Worm (Caenorhabditis elegans): ENCODE measurements around the gene ccdc-47.

Gene ccdc-47

ce11 chrIII:3931423-3931822 lies 14.7 kb downstream of the ccdc-47 start, which contains the start of gene F37A8.2:
TSS of gene F37A8.2 (minus strand) at chrIII:3931523.
- no peak for TF ChIP-seq unc-62 (GFP tag; optimal IDR thresholded peaks at IDR 0.05)

- TF ChIP-seq unc-62 (GFP tag; optimal IDR thresholded peaks at IDR 0.05), result no peak
Measured at ce11 chrIII:3935808-3936207, 19.0 kb downstream of the ccdc-47 start, which contains the start of gene npl-10. TSS of gene npl-10 (minus strand) at chrIII:3935908.

ce11 chrIII:3952058-3952457 lies 35.3 kb downstream of the ccdc-47 start:
- TF ChIP-seq unc-62 (GFP tag; optimal IDR thresholded peaks at IDR 0.05), result no peak

- no peak for TF ChIP-seq unc-62 (GFP tag; optimal IDR thresholded peaks at IDR 0.05)
Measured at ce11 chrIII:3953235-3953634, 36.5 kb downstream of the ccdc-47 start.

ce11 chrIII:3954220-3954619 lies 37.5 kb downstream of the ccdc-47 start:
- no peak for TF ChIP-seq unc-62 (GFP tag; optimal IDR thresholded peaks at IDR 0.05)

- TF ChIP-seq unc-62 (GFP tag; optimal IDR thresholded peaks at IDR 0.05), result no peak
Measured at ce11 chrIII:3954828-3955227, 38.1 kb downstream of the ccdc-47 start.

- TF ChIP-seq unc-62 (GFP tag; optimal IDR thresholded peaks at IDR 0.05), result no peak
Measured at ce11 chrIII:3955674-3956073, 38.9 kb downstream of the ccdc-47 start.

ce11 chrIII:3956293-3956692 lies 39.5 kb downstream of the ccdc-47 start, which contains the start of gene F37A8.5:
TSS of gene F37A8.5 (plus strand) at chrIII:3956624.
- no peak for TF ChIP-seq unc-62 (GFP tag; optimal IDR thresholded peaks at IDR 0.05)

ce11 chrIII:3957119-3957739 lies 40.5 kb downstream of the ccdc-47 start:
- no peak for TF ChIP-seq unc-62 (GFP tag; optimal IDR thresholded peaks at IDR 0.05)

ce11 chrIII:3957850-3958249 lies 41.1 kb downstream of the ccdc-47 start:
- no peak for TF ChIP-seq unc-62 (GFP tag; optimal IDR thresholded peaks at IDR 0.05)

- no peak for TF ChIP-seq unc-62 (GFP tag; optimal IDR thresholded peaks at IDR 0.05)
Measured at ce11 chrIII:3959206-3959605, 42.4 kb downstream of the ccdc-47 start.

- no peak for TF ChIP-seq unc-62 (GFP tag; optimal IDR thresholded peaks at IDR 0.05)
Measured at ce11 chrIII:3959987-3960386, 43.2 kb downstream of the ccdc-47 start, which contains the start of gene R10E9.3. TSS of gene R10E9.3 (plus strand) at chrIII:3960221.

- TF ChIP-seq unc-62 (GFP tag; optimal IDR thresholded peaks at IDR 0.05), result no peak
Measured at ce11 chrIII:3964237-3964636, 47.5 kb downstream of the ccdc-47 start, which contains the start of gene R10E9.2. TSS of gene R10E9.2 (minus strand) at chrIII:3964337.

ce11 chrIII:3966143-3966542 lies 49.4 kb downstream of the ccdc-47 start:
- no peak for TF ChIP-seq unc-62 (GFP tag; optimal IDR thresholded peaks at IDR 0.05)
